Fruit fly (Drosophila melanogaster): ENCODE results near the gene Cand1.

- peak; percentile 20 for TF ChIP-seq h (GFP tag; optimal IDR thresholded peaks at IDR 0.05)
- no peak for TF ChIP-seq fru (GFP tag; optimal IDR thresholded peaks at IDR 0.05)
- TF ChIP-seq pan (optimal IDR thresholded peaks at IDR 0.05), result no peak
- TF ChIP-seq psq (GFP tag; optimal IDR thresholded peaks at IDR 0.05), result peak; percentile 13
- no peak for TF ChIP-seq GATAd (GFP tag; optimal IDR thresholded peaks at IDR 0.05)
- TF ChIP-seq Myc (optimal IDR thresholded peaks at IDR 0.05), result no peak
- no peak for TF ChIP-seq usp (GFP tag; optimal IDR thresholded peaks at IDR 0.05)
- TF ChIP-seq OdsH (GFP tag; optimal IDR thresholded peaks at IDR 0.05), result no peak
- no peak for TF ChIP-seq sv (GFP tag; optimal IDR thresholded peaks at IDR 0.05)
- no peak for TF ChIP-seq Mio (GFP tag; optimal IDR thresholded peaks at IDR 0.05)
- TF ChIP-seq Dfd (GFP tag; optimal IDR thresholded peaks at IDR 0.05), result no peak
- TF ChIP-seq Abd-B (GFP tag; optimal IDR thresholded peaks at IDR 0.05), result no peak
- no peak for TF ChIP-seq Sp1 (GFP tag; optimal IDR thresholded peaks at IDR 0.05)
These were observed 21.1 kb downstream of the Cand1 start, which contains the start of gene CG31715 for dm6 chr2L:10341405-10341804.

Measured in whole organism, wandering third instar larva.